Worm (Caenorhabditis elegans) whole organism, L4 larva: ENCODE data around the gene hmg-5.

Experiments
- cey-2 ChIP-seq: sonication (generic microtip); optimal IDR thresholded peaks from 3 replicates; lab custom pipeline; 2017; ENCODE audit warnings: missing genetic modification characterization, mild to moderate bottlenecking, missing compliant biosample characterization, antibody characterized with exemption, borderline replicate concordance; ENCODE audit not compliant: insufficient read depth
- dmd-6 ChIP-seq: fragments of 200-800 bp; sonication (Bioruptor generic); IDR thresholded peaks from 2 replicates; pipeline ENCODE4 v1.3.6; 2022; ENCODE audit warnings: missing genetic modification reagents, missing genetic modification characterization, missing compliant biosample characterization
- unc-62 ChIP-seq, 3 experiments: fragments of 150-350 bp in 1 of 3; sonication (generic microtip); optimal IDR thresholded peaks in 2 of 3; peaks in 1 of 3; 1 replicate in 1 of 3; 2 replicates in 2 of 3; lab custom pipeline; 2014 to 2017; ENCODE audit warnings: missing biosample characterization in 3 of 3, missing genetic modification characterization in 3 of 3, missing genetic modification reagents in 3 of 3, missing genotype in 1 of 3

hmg-5 gene

ce11 chrIV:7608111-7608510, 37.9 kb downstream of the hmg-5 start:
- TF ChIP-seq unc-62 (GFP tag; optimal IDR thresholded peaks at IDR 0.05 in 1 of 2; lab: Kevin White, UChicago): peak in 1 of 2 experiments; percentile 90
- TF ChIP-seq unc-62 (tag; optimal IDR thresholded peaks at IDR 0.05; lab: Kevin White, UChicago): no peak
- no peak for TF ChIP-seq dmd-6

ce11 chrIV:7605413-7605812, 40.6 kb downstream of the hmg-5 start:
- TF ChIP-seq cey-2 (tag; lab: Kevin White, UChicago): no peak
- TF ChIP-seq unc-62 (GFP tag; optimal IDR thresholded peaks at IDR 0.05 in 1 of 2; lab: Kevin White, UChicago): peak in 1 of 2 experiments; percentile 89
- TF ChIP-seq unc-62 (tag; optimal IDR thresholded peaks at IDR 0.05; lab: Kevin White, UChicago): no peak
- TF ChIP-seq, all 104 proteins: peak for 1
